Worm (Caenorhabditis elegans) whole organism, young adult: ENCODE measurements around the gene R09D1.12.

Experiments
- B0019.2 ChIP-seq: fragments of 200-800 bp; sonication (Bioruptor generic); conservative IDR thresholded peaks from 2 replicates; pipeline ENCODE4 v1.3.6; 2022; ENCODE audit warnings: missing genetic modification reagents, missing genetic modification characterization, missing compliant biosample characterization
- T07F8.4 ChIP-seq: sonication (generic microtip); optimal IDR thresholded peaks from 2 replicates; lab custom pipeline; 2016; ENCODE audit warnings: mild to moderate bottlenecking, missing genetic modification characterization, moderate library complexity, missing compliant biosample characterization
- Y95B8A.8 ChIP-seq: fragments of 200-800 bp; sonication (Bioruptor generic); IDR thresholded peaks from 2 replicates; pipeline ENCODE4 v1.3.6; 2022; ENCODE audit warnings: missing genetic modification reagents, missing genetic modification characterization, missing compliant biosample characterization
- atf-7 ChIP-seq: sonication (generic microtip); optimal IDR thresholded peaks from 2 replicates; lab custom pipeline; 2017; ENCODE audit warnings: mild to moderate bottlenecking, missing genetic modification characterization, missing compliant biosample characterization
- cebp-2 ChIP-seq: fragments of 200-800 bp; sonication (Bioruptor generic); IDR thresholded peaks from 2 replicates; pipeline ENCODE4 v1.3.6; 2022; ENCODE audit warnings: missing genetic modification characterization, missing compliant biosample characterization
- ceh-27 ChIP-seq: fragments of 200-800 bp; sonication (Bioruptor generic); optimal IDR thresholded peaks from 2 replicates; lab custom pipeline; 2018; ENCODE audit warnings: mild to moderate bottlenecking, missing genetic modification characterization, moderate library complexity, missing compliant biosample characterization
- ceh-40 ChIP-seq: fragments of 200-800 bp; sonication (Bioruptor generic); IDR thresholded peaks from 2 replicates; pipeline ENCODE4 v1.3.6; 2022; ENCODE audit warnings: missing genetic modification characterization, missing compliant biosample characterization
- lir-1 ChIP-seq: fragments of 200-800 bp; sonication (Bioruptor generic); conservative IDR thresholded peaks from 2 replicates; pipeline ENCODE4 v1.3.6; 2022; ENCODE audit warnings: missing genetic modification reagents, missing genetic modification characterization, missing compliant biosample characterization
- nfya-1 ChIP-seq: sonication (generic microtip); optimal IDR thresholded peaks from 2 replicates; lab custom pipeline; 2017; ENCODE audit warnings: antibody characterized with exemption, missing compliant biosample characterization, missing genetic modification characterization, borderline replicate concordance; ENCODE audit not compliant: insufficient read depth
- snpc-4 ChIP-seq, 5 experiments: fragments of 150-350 bp in 1 of 5; sonication (generic microtip) in 4 of 5; optimal IDR thresholded peaks; 2 replicates each; lab custom pipeline; 2014 to 2018; ENCODE audit warnings: missing genetic modification characterization in 5 of 5, missing biosample characterization in 3 of 5, antibody characterized with exemption in 2 of 5, mild to moderate bottlenecking in 2 of 5, missing compliant biosample characterization in 2 of 5, missing genotype in 2 of 5, moderate library complexity in 2 of 5, missing genetic modification reagents in 1 of 5
- tlf-1 ChIP-seq: fragments of 200-800 bp; sonication (Bioruptor generic); optimal IDR thresholded peaks from 2 replicates; lab custom pipeline; 2018; ENCODE audit warnings: mild to moderate bottlenecking, missing genetic modification characterization, missing compliant biosample characterization

ce11 chrII:9411497-9411896, 40.6 kb downstream of the R09D1.12 start, which contains the start of gene M176.9:
- no peak for TF ChIP-seq atf-7 (tag; lab: Kevin White, UChicago)
- no peak for TF ChIP-seq ceh-27
- no peak for TF ChIP-seq lir-1
- TF ChIP-seq ceh-40 (GFP tag; lab: Robert Waterston, UW) = no peak
- TF ChIP-seq snpc-4 (GFP tag; optimal IDR thresholded peaks at IDR 0.05; lab: Kevin White, UChicago) = no peak
- no peak for TF ChIP-seq snpc-4 (tag; optimal IDR thresholded peaks at IDR 0.05; lab: Kevin White, UChicago)
- no peak for TF ChIP-seq T07F8.4 (tag; lab: Kevin White, UChicago)
- TF ChIP-seq nfya-1 (tag; lab: Kevin White, UChicago) = no peak
- no peak for TF ChIP-seq Y95B8A.8 (GFP tag; lab: Robert Waterston, UW)
- no peak for TF ChIP-seq tlf-1
- TF ChIP-seq cebp-2 = no peak
- TF ChIP-seq B0019.2 (GFP tag; lab: Robert Waterston, UW) = no peak
